Worm (Caenorhabditis elegans): ENCODE data around the gene nhr-108.

DNA sequence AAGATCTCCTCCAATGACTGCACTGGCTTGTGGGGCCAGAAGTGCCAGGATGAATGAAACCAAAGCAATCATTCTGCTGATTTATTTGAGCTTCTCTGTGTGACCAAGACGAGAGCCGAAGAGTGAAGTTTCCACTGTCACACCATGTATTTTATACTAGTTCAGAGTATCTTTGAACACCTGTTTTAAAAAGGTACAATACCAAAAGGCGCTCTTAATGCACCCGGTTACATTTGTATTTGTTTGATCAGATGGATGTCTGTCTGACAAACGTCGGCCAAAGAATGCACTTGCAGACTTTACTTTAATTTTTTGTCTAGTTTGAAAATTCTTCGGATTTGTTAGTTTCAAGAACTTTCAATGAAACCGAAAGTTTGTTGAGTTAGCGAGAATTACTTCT is 4.0 kb downstream of the nhr-108 start, which contains the start of gene F35E8.10:
- TF ChIP-seq aly-2 (tag; optimal IDR thresholded peaks at IDR 0.05) (no peak), lin-15B (tag; optimal IDR thresholded peaks at IDR 0.05) (no peak), mdl-1 (tag; optimal IDR thresholded peaks at IDR 0.05) (no peak), mxl-3 (GFP tag; optimal IDR thresholded peaks at IDR 0.05) (no peak)

All from whole organism, L4 larva.